Worm (Caenorhabditis elegans): ENCODE data around the gene rpt-4.

Gene rpt-4

ce11 chrII:28283-28682, 17.7 kb downstream of the rpt-4 start, which contains the start of gene F23F1.4:
Gene F23F1.4 (minus strand): TSS chrII:28423.
- no peak for TF ChIP-seq efl-1 (optimal IDR thresholded peaks at IDR 0.05)
- TF ChIP-seq efl-1 (GFP tag; optimal IDR thresholded peaks at IDR 0.05 in 1 of 2), result peak in 1 of 2 experiments; percentile 69
- peak; percentile 25 for TF ChIP-seq lin-14 (GFP tag; optimal IDR thresholded peaks at IDR 0.05)
- no peak for TF ChIP-seq aha-1 (tag; optimal IDR thresholded peaks at IDR 0.05)
- no peak for TF ChIP-seq egl-27 (tag; optimal IDR thresholded peaks at IDR 0.05)
- peak; percentile 13 for TF ChIP-seq irx-1 (tag; optimal IDR thresholded peaks at IDR 0.05)
- no peak for TF ChIP-seq lir-3 (tag; optimal IDR thresholded peaks at IDR 0.05; ENCODE audit: poor library complexity)
- TF ChIP-seq Y116A8C.19 (tag; optimal IDR thresholded peaks at IDR 0.05; ENCODE audit: borderline replicate concordance), result no peak
- TF ChIP-seq unc-130 (tag; optimal IDR thresholded peaks at IDR 0.05), result no peak
- peak; percentile 82 for TF ChIP-seq nhr-85 (tag)
- no peak for TF ChIP-seq nhr-90 (tag; optimal IDR thresholded peaks at IDR 0.05; ENCODE audit: poor library complexity)
- peak; percentile 34 for TF ChIP-seq snu-23 (GFP tag; optimal IDR thresholded peaks at IDR 0.05)
- TF ChIP-seq ceh-88 (GFP tag; IDR thresholded peaks at IDR 0.05), result no peak
- peak; percentile 49 for TF ChIP-seq blmp-1 (tag; optimal IDR thresholded peaks at IDR 0.05)
- TF ChIP-seq lin-39 (tag; optimal IDR thresholded peaks at IDR 0.05), result no peak
- TF ChIP-seq unc-30 (tag; optimal IDR thresholded peaks at IDR 0.05), result no peak
- no peak for TF ChIP-seq nhr-71 (tag; optimal IDR thresholded peaks at IDR 0.05)
- TF ChIP-seq unc-62 (GFP tag; optimal IDR thresholded peaks at IDR 0.05), result no peak
- no peak for TF ChIP-seq swsn-7 (tag; optimal IDR thresholded peaks at IDR 0.05)
- TF ChIP-seq isw-1 (GFP tag; IDR thresholded peaks at IDR 0.05), result no peak

ce11 chrII:24559-24998, 21.4 kb downstream of the rpt-4 start, which contains the start of gene enee-1:
Gene enee-1 (plus strand): TSS chrII:24666.
- TF ChIP-seq lin-15B (tag; optimal IDR thresholded peaks at IDR 0.05), result peak; percentile 83
- TF ChIP-seq efl-3 (GFP tag; optimal IDR thresholded peaks at IDR 0.05), result no peak
- peak; percentile 80 for TF ChIP-seq fos-1 (tag; optimal IDR thresholded peaks at IDR 0.05)
- TF ChIP-seq fkh-8 (tag; optimal IDR thresholded peaks at IDR 0.05), result peak; percentile 87
- TF ChIP-seq swsn-7 (tag; optimal IDR thresholded peaks at IDR 0.05), result peak; percentile 86
- TF ChIP-seq lin-39 (tag; optimal IDR thresholded peaks at IDR 0.05), result peak; percentile 89
- TF ChIP-seq hpl-2 (GFP tag; optimal IDR thresholded peaks at IDR 0.05), result no peak
- TF ChIP-seq ztf-11 (tag; optimal IDR thresholded peaks at IDR 0.05), result peak in 1 of 2 experiments; percentile 74
- peak; percentile 84 for TF ChIP-seq unc-86 (tag; optimal IDR thresholded peaks at IDR 0.05)
- TF ChIP-seq ceh-63 (GFP tag; optimal IDR thresholded peaks at IDR 0.05), result no peak
- no peak for TF ChIP-seq unc-62 (GFP tag; optimal IDR thresholded peaks at IDR 0.05)
- peak; percentile 81 for TF ChIP-seq nhr-20 (tag; optimal IDR thresholded peaks at IDR 0.05)
- no peak for TF ChIP-seq vab-15 (tag; optimal IDR thresholded peaks at IDR 0.05)
- peak; percentile 91 for TF ChIP-seq C16A3.4 (tag; optimal IDR thresholded peaks at IDR 0.05)
- TF ChIP-seq dsc-1 (tag; optimal IDR thresholded peaks at IDR 0.05), result peak; percentile 88
- peak; percentile 89 for TF ChIP-seq ztf-4 (tag; optimal IDR thresholded peaks at IDR 0.05)
- TF ChIP-seq grh-1 (GFP tag; IDR thresholded peaks at IDR 0.05), result peak; percentile 72
- peak; percentile 80 for TF ChIP-seq aly-2 (tag; optimal IDR thresholded peaks at IDR 0.05)
- TF ChIP-seq ceh-8 (GFP tag; optimal IDR thresholded peaks at IDR 0.05), result no peak
- TF ChIP-seq unc-130 (tag; optimal IDR thresholded peaks at IDR 0.05), result peak; percentile 76
- TF ChIP-seq nhr-11 (tag; optimal IDR thresholded peaks at IDR 0.05), result peak; percentile 56
- no peak for TF ChIP-seq egl-27 (tag; optimal IDR thresholded peaks at IDR 0.05)
- TF ChIP-seq blmp-1 (tag; optimal IDR thresholded peaks at IDR 0.05), result peak; percentile 76
- TF ChIP-seq egl-13 (tag; optimal IDR thresholded peaks at IDR 0.05), result peak; percentile 71
- TF ChIP-seq unc-98 (GFP tag; IDR thresholded peaks at IDR 0.05), result no peak
- TF ChIP-seq pqm-1 (tag; optimal IDR thresholded peaks at IDR 0.05), result no peak
- TF ChIP-seq nhr-19 (GFP tag; conservative IDR thresholded peaks at IDR 0.05), result peak; percentile 84
- no peak for TF ChIP-seq alr-1 (tag; optimal IDR thresholded peaks at IDR 0.05; ENCODE audit: borderline replicate concordance)
- TF ChIP-seq ceh-90 (tag; optimal IDR thresholded peaks at IDR 0.05), result no peak
- TF ChIP-seq nhr-76 (tag; optimal IDR thresholded peaks at IDR 0.05), result peak; percentile 40
- peak in 1 of 2 experiments; percentile 80 for TF ChIP-seq mdl-1 (tag; optimal IDR thresholded peaks at IDR 0.05)
- peak; percentile 61 for TF ChIP-seq snpc-4 (tag; optimal IDR thresholded peaks at IDR 0.05)
- peak; percentile 88 for TF ChIP-seq tbx-2 (tag; optimal IDR thresholded peaks at IDR 0.05)
- TF ChIP-seq ama-1 (optimal IDR thresholded peaks at IDR 0.05), result peak; percentile 94
- TF ChIP-seq hlh-4 (tag; optimal IDR thresholded peaks at IDR 0.05), result no peak
- peak; percentile 72 for TF ChIP-seq nhr-90 (tag; optimal IDR thresholded peaks at IDR 0.05; ENCODE audit: poor library complexity)
- peak; percentile 68 for TF ChIP-seq F16B12.6 (tag; optimal IDR thresholded peaks at IDR 0.05)
- TF ChIP-seq zip-4 (GFP tag; optimal IDR thresholded peaks at IDR 0.05), result peak; percentile 32
- TF ChIP-seq lir-3 (tag; optimal IDR thresholded peaks at IDR 0.05; ENCODE audit: poor library complexity), result peak; percentile 38
